Worm (Caenorhabditis elegans) whole organism, L2 larva: Measurements from ENCODE around the gene aka-1.

ENCODE experiments used
- C34F6.9 ChIP-seq: fragments of 150-350 bp; optimal IDR thresholded peaks from 2 replicates; lab custom pipeline; 2014; ENCODE audit warnings: missing biosample characterization, missing genetic modification characterization
- F13H6.1 ChIP-seq: sonication (generic microtip); optimal IDR thresholded peaks from 2 replicates; lab custom pipeline; 2016; ENCODE audit warnings: missing genetic modification characterization, missing compliant biosample characterization
- Y55F3AM.14 ChIP-seq: fragments of 200-800 bp; sonication (Bioruptor generic); optimal IDR thresholded peaks from 2 replicates; lab custom pipeline; 2018; ENCODE audit warnings: mild to moderate bottlenecking, missing genetic modification characterization, missing compliant biosample characterization
- ZK546.5 ChIP-seq: sonication (generic microtip); optimal IDR thresholded peaks from 2 replicates; lab custom pipeline; 2017; ENCODE audit warnings: missing biosample characterization, missing genetic modification characterization
- alr-1 ChIP-seq: fragments of 150-350 bp; optimal IDR thresholded peaks from 2 replicates; lab custom pipeline; 2014; ENCODE audit warnings: missing biosample characterization, missing genetic modification characterization
- aly-2 ChIP-seq: fragments of 150-350 bp; optimal IDR thresholded peaks from 2 replicates; lab custom pipeline; 2014; ENCODE audit warnings: missing biosample characterization, missing genetic modification characterization
- ama-1 ChIP-seq: fragments of 150-350 bp; optimal IDR thresholded peaks from 2 replicates; lab custom pipeline; 2018; ENCODE audit warnings: inconsistent platforms
- blmp-1 ChIP-seq: sonication (generic microtip); optimal IDR thresholded peaks from 2 replicates; lab custom pipeline; 2017; ENCODE audit warnings: missing genetic modification characterization, mild to moderate bottlenecking, missing compliant biosample characterization, antibody characterized with exemption, moderate library complexity; ENCODE audit not compliant: insufficient read depth
- ceh-16 ChIP-seq: fragments of 150-350 bp; optimal IDR thresholded peaks from 2 replicates; lab custom pipeline; 2014; ENCODE audit warnings: missing biosample characterization, missing genetic modification characterization
- crh-2 ChIP-seq: sonication (generic microtip); optimal IDR thresholded peaks from 2 replicates; lab custom pipeline; 2017; ENCODE audit warnings: missing biosample characterization, missing genetic modification characterization
- elt-1 ChIP-seq: fragments of 150-350 bp; optimal IDR thresholded peaks from 2 replicates; lab custom pipeline; 2014; ENCODE audit warnings: missing biosample characterization, missing genetic modification characterization
- elt-3 ChIP-seq: sonication (generic microtip); optimal IDR thresholded peaks from 2 replicates; lab custom pipeline; 2017; ENCODE audit warnings: missing biosample characterization, missing genetic modification characterization
- fos-1 ChIP-seq: fragments of 150-350 bp; optimal IDR thresholded peaks from 2 replicates; lab custom pipeline; 2014; ENCODE audit warnings: missing biosample characterization, missing genetic modification characterization
- lin-11 ChIP-seq: fragments of 150-350 bp; sonication (generic microtip); optimal IDR thresholded peaks from 2 replicates; lab custom pipeline; 2014; ENCODE audit warnings: missing biosample characterization, missing genetic modification characterization, inconsistent platforms, mixed read lengths
- lin-39 ChIP-seq: fragments of 150-350 bp; optimal IDR thresholded peaks from 2 replicates; lab custom pipeline; 2014; ENCODE audit warnings: missing biosample characterization, missing genetic modification reagents, missing genetic modification characterization
- lsy-2 ChIP-seq, 2 experiments: fragments of 150-350 bp in 1 of 2; sonication (generic microtip) in 1 of 2; optimal IDR thresholded peaks; 2 replicates each; lab custom pipeline; 2014 to 2017; ENCODE audit warnings: missing biosample characterization in 2 of 2, missing genetic modification characterization in 2 of 2
- mab-5 ChIP-seq: fragments of 150-350 bp; optimal IDR thresholded peaks from 2 replicates; lab custom pipeline; 2014; ENCODE audit warnings: missing biosample characterization, missing genetic modification characterization
- mdl-1 ChIP-seq, 2 experiments: fragments of 150-350 bp in 1 of 2; sonication (generic microtip) in 1 of 2; optimal IDR thresholded peaks; 2 replicates each; lab custom pipeline; 2017; ENCODE audit warnings: missing biosample characterization in 2 of 2, missing genetic modification characterization in 2 of 2
- nhr-10 ChIP-seq: sonication (generic microtip); optimal IDR thresholded peaks from 2 replicates; lab custom pipeline; 2017; ENCODE audit warnings: missing biosample characterization, missing genetic modification characterization
- nhr-11 ChIP-seq: fragments of 150-350 bp; optimal IDR thresholded peaks from 2 replicates; lab custom pipeline; 2014; ENCODE audit warnings: missing biosample characterization, missing genetic modification characterization
- nhr-129 ChIP-seq: fragments of 150-350 bp; optimal IDR thresholded peaks from 2 replicates; lab custom pipeline; 2014; ENCODE audit warnings: missing biosample characterization, missing genetic modification characterization
- nhr-21 ChIP-seq: fragments of 150-350 bp; optimal IDR thresholded peaks from 2 replicates; lab custom pipeline; 2014; ENCODE audit warnings: missing biosample characterization, missing genetic modification characterization
- nhr-23 ChIP-seq: fragments of 150-350 bp; optimal IDR thresholded peaks from 2 replicates; lab custom pipeline; 2014; ENCODE audit warnings: missing biosample characterization, missing genetic modification reagents, missing genetic modification characterization
- nhr-25 ChIP-seq: fragments of 150-350 bp; sonication (generic microtip); optimal IDR thresholded peaks from 3 replicates; lab custom pipeline; 2014; ENCODE audit warnings: missing biosample characterization, missing genetic modification characterization
- nhr-6 ChIP-seq: fragments of 150-350 bp; optimal IDR thresholded peaks from 2 replicates; lab custom pipeline; 2014; ENCODE audit warnings: missing biosample characterization, missing genetic modification characterization
- peb-1 ChIP-seq: fragments of 150-350 bp; optimal IDR thresholded peaks from 2 replicates; lab custom pipeline; 2014; ENCODE audit warnings: missing biosample characterization, missing genetic modification characterization
- sem-4 ChIP-seq: fragments of 150-350 bp; optimal IDR thresholded peaks from 2 replicates; lab custom pipeline; 2014; ENCODE audit warnings: missing biosample characterization, missing genetic modification reagents, missing genetic modification characterization
- skn-1 ChIP-seq: sonication (generic microtip); optimal IDR thresholded peaks from 2 replicates; lab custom pipeline; 2017; ENCODE audit warnings: missing biosample characterization, missing genetic modification characterization
- snpc-4 ChIP-seq: fragments of 150-350 bp; optimal IDR thresholded peaks from 2 replicates; lab custom pipeline; 2014; ENCODE audit warnings: missing biosample characterization, missing genetic modification characterization
- unc-39 ChIP-seq: fragments of 150-350 bp; optimal IDR thresholded peaks from 2 replicates; lab custom pipeline; 2014; ENCODE audit warnings: missing biosample characterization, missing genetic modification characterization
- unc-55 ChIP-seq: fragments of 150-350 bp; sonication (generic microtip); optimal IDR thresholded peaks from 3 replicates; lab custom pipeline; 2014; ENCODE audit warnings: missing biosample characterization, missing genetic modification reagents, missing genetic modification characterization
- zag-1 ChIP-seq: fragments of 150-350 bp; optimal IDR thresholded peaks from 2 replicates; lab custom pipeline; 2014; ENCODE audit warnings: missing biosample characterization, missing genetic modification characterization
- ztf-1 ChIP-seq: fragments of 200-800 bp; sonication (Bioruptor generic); conservative IDR thresholded peaks from 2 replicates; pipeline ENCODE4 v1.3.6; 2022; ENCODE audit warnings: missing genetic modification characterization, missing compliant biosample characterization
- ztf-11 ChIP-seq: sonication (generic microtip); optimal IDR thresholded peaks from 2 replicates; lab custom pipeline; 2017; ENCODE audit warnings: missing biosample characterization, missing genetic modification characterization
- ztf-4 ChIP-seq: fragments of 150-350 bp; optimal IDR thresholded peaks from 2 replicates; lab custom pipeline; 2014; ENCODE audit warnings: missing biosample characterization, missing genetic modification characterization

aka-1 gene

DNA sequence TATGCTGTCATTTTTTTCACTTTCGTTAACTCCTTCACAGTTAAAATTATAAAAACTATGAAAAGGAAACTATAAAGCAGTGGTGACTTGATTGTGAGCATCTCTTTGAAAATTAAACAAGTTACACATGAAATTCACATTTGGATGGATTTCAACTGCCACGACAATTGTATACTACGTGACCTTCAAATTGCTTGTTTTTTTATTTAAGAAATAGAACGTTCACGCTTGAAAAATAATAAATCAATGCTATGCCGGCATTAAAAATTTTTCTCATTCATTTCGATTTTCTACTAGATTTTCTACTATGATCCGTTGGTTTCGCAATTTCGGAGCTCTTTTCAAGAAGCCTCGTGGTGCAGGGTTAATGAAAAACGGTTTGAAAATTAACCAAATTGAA, 47.1 kb upstream of the aka-1 start, which contains the start of the genes ZK1290.7 and rnh-1.1:
Gene ZK1290.7 (minus strand): TSS at position 101 of the 400 bp plus-strand sequence.
Gene rnh-1.1 (plus strand): TSS at position 281 of the 400 bp plus-strand sequence.
- TF ChIP-seq C34F6.9 (tag; lab: Kevin White, UChicago) (no peak), ztf-11 (tag; lab: Kevin White, UChicago) (no peak), ZK546.5 (no peak), crh-2 (tag; lab: Kevin White, UChicago) (no peak), nhr-6 (tag; lab: Kevin White, UChicago) (no peak), Y55F3AM.14 (GFP tag; lab: Kevin White, UChicago) (no peak), mdl-1 (tag; optimal IDR thresholded peaks at IDR 0.05; lab: Kevin White, UChicago) (no peak), ztf-1 (GFP tag; lab: Robert Waterston, UW) (no peak), aly-2 (tag; lab: Kevin White, UChicago) (no peak), nhr-25 (tag; lab: Kevin White, UChicago) (no peak)

DNA sequence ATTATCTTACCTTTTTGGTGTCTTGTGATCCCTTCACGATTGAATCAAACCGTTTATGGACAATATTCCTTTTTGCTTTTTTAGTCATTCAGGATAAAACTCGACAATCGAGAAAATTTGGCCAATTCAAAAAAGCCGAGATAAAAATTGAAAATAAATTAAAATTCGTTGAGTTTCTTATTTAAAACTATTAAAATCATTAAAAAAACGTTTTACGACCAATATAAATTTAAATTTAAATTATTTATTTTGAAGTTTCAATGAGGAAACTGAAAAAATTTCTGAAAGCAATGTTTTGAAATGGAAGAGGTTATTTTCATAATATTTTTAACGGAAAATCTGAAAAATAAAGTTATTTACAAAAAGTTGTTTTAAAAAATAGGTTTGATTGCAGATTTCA, 44.9 kb upstream of the aka-1 start, which contains the start of gene ZK1290.15:
Gene ZK1290.15 (plus strand): TSS at position 301 of the 400 bp plus-strand sequence.
- TF ChIP-seq ztf-11 (tag; lab: Kevin White, UChicago) = no peak
- TF ChIP-seq C34F6.9 (tag; lab: Kevin White, UChicago) = no peak
- TF ChIP-seq F13H6.1 (tag; lab: Kevin White, UChicago) = no peak
- TF ChIP-seq ztf-4 (tag; lab: Kevin White, UChicago) = no peak
- TF ChIP-seq snpc-4 (tag; lab: Kevin White, UChicago) = no peak
- TF ChIP-seq aly-2 (tag; lab: Kevin White, UChicago) = no peak
- TF ChIP-seq ama-1 (lab: Kevin White, UChicago) = no peak
- no peak for TF ChIP-seq lsy-2 (tag; optimal IDR thresholded peaks at IDR 0.05; lab: Kevin White, UChicago)
- TF ChIP-seq skn-1 (tag; lab: Kevin White, UChicago) = no peak

DNA sequence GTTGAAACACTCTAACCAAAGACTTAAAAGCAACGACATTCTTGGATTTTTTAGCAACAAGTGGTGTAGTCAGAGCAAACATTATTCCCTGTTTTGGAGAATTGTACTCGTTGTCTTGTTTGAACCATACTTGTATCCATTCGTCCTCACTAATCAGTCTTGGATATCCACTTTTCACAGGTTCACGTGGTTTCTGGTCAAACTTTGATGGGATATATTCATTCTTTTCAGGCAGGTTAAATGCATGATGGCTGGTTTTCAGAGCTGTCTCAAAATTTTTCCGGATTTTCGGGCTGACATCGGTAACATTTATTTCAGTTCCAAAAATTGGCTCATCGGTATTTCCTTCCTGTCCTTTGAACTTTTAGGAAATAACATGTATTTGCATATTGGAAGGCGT, 43.1 kb upstream of the aka-1 start:
- TF ChIP-seq fos-1 = no peak
- TF ChIP-seq peb-1 (tag; lab: Kevin White, UChicago) = no peak
- no peak for TF ChIP-seq F13H6.1 (tag; lab: Kevin White, UChicago)
- no peak for TF ChIP-seq nhr-21 (tag; lab: Kevin White, UChicago)
- no peak for TF ChIP-seq mab-5
- TF ChIP-seq nhr-10 = no peak
- TF ChIP-seq ZK546.5 = no peak
- no peak for TF ChIP-seq lin-11 (tag; lab: Kevin White, UChicago)
- TF ChIP-seq lin-39 (tag; lab: Kevin White, UChicago) = no peak
- no peak for TF ChIP-seq lsy-2 (tag; optimal IDR thresholded peaks at IDR 0.05; lab: Kevin White, UChicago)
- no peak for TF ChIP-seq elt-1
- TF ChIP-seq snpc-4 (tag; lab: Kevin White, UChicago) = no peak
- no peak for TF ChIP-seq ama-1 (lab: Kevin White, UChicago)
- TF ChIP-seq nhr-129 (tag; lab: Kevin White, UChicago) = no peak
- TF ChIP-seq alr-1 (tag; lab: Kevin White, UChicago) = no peak
- no peak for TF ChIP-seq ceh-16
- TF ChIP-seq unc-39 (tag; lab: Kevin White, UChicago) = no peak

DNA sequence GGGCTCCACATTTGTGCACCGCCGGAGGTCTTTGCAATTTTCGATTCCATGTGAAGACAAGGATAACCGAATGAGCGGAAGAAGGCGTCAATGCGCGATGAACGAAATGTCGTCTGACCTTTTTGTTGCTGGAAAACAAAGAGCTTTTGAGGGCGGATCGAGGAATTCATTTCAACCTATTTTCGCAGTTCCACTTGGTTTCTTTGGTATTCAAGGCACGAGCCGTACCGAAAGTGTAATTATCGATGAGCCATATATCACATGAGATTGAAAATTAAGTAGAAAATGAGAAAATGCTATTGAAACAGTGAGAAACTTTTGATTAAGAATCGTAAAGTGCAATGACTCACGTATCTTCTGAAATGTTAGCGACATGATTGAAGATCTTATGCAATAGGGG, 40.9 kb upstream of the aka-1 start, which contains the start of gene glb-9:
Gene glb-9 (minus strand): TSS at position 101 of the 400 bp plus-strand sequence.
- TF ChIP-seq ZK546.5 (no peak), blmp-1 (tag; lab: Kevin White, UChicago) (no peak), ama-1 (lab: Kevin White, UChicago) (no peak)

DNA sequence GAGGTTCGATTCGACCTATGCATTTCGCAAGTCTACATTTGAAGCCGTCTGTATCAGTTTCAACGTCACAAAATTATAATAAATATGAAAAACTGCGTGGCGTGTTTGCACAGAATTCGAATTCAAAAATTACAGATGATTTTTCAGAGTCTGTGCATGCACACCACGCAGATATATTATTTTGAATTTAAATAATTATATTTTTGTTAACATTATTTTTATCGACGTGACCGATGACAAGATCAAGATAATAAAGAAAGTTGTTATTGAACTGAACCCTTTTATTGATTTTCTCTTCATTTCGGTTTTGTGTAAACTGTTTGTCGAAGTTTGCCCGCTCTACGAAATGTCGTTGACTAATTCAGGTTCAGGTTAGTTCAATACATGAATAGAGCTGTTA, 26.7 kb upstream of the aka-1 start, which contains the start of gene C28F5.1:
Gene C28F5.1 (plus strand): TSS at position 301 of the 400 bp plus-strand sequence.
- TF ChIP-seq peb-1 (tag; lab: Kevin White, UChicago) (no peak), crh-2 (tag; lab: Kevin White, UChicago) (no peak), nhr-6 (tag; lab: Kevin White, UChicago) (no peak), nhr-10 (no peak), nhr-23 (tag; lab: Kevin White, UChicago) (no peak), ztf-11 (tag; lab: Kevin White, UChicago) (no peak), nhr-11 (no peak), ama-1 (lab: Kevin White, UChicago) (no peak), lin-39 (tag; lab: Kevin White, UChicago) (no peak), ztf-4 (tag; lab: Kevin White, UChicago) (no peak), snpc-4 (tag; lab: Kevin White, UChicago) (no peak), nhr-129 (tag; lab: Kevin White, UChicago) (no peak), elt-3 (no peak), lsy-2 (tag; optimal IDR thresholded peaks at IDR 0.05; lab: Kevin White, UChicago) (no peak), sem-4 (no peak), elt-1 (no peak), zag-1 (tag; lab: Kevin White, UChicago) (no peak), unc-55 (GFP tag; lab: Kevin White, UChicago) (no peak)
